Worm (Caenorhabditis elegans): ENCODE results near the gene ZK622.5.

DNA sequence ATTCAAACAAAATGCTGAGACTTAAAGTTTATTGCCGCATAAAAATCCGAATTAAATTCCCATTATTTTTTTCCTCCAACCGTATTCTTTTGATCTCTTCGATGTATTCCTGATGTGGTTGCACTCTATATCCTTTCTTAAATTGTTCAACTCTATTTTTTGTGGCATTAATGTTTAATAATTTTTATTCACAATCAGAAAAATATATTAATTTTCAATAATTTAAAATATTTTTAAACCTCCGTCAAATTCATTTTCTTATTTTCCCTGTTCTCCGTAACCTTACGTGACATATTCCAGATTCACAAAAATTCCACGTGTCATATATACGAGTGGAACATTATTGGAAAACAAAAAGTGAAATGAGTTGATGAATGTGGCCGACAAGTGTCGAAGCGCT, 22.5 kb downstream of the ZK622.5 start, which contains the start of gene gcy-12:
- TF ChIP-seq elt-1 (tag; optimal IDR thresholded peaks at IDR 0.05) (no peak), ceh-16 (tag; optimal IDR thresholded peaks at IDR 0.05) (no peak), nhr-10 (tag; optimal IDR thresholded peaks at IDR 0.05) (no peak), elt-3 (tag; optimal IDR thresholded peaks at IDR 0.05) (no peak)
